Worm (Caenorhabditis elegans): ENCODE data around the gene W03A5.2.
A peak's percentile ranks its signal among the peaks of the same experiment; 100 is the strongest.

ce11 chrIII:5405628-5406084 is at the start of gene W03A5.2, which contains the start of gene Y32H12A.8:
- TF ChIP-seq aly-2 (tag; optimal IDR thresholded peaks at IDR 0.05) (no peak), ctbp-1 (GFP tag; IDR thresholded peaks at IDR 0.05) (no peak), zfp-3 (GFP tag; conservative IDR thresholded peaks at IDR 0.05) (no peak), nhr-11 (tag; optimal IDR thresholded peaks at IDR 0.05) (no peak), pqm-1 (tag; optimal IDR thresholded peaks at IDR 0.05) (peak; percentile 16), nhr-237 (tag; optimal IDR thresholded peaks at IDR 0.05) (no peak), ztf-7 (tag; optimal IDR thresholded peaks at IDR 0.05) (no peak), snpc-4 (tag; optimal IDR thresholded peaks at IDR 0.05) (no peak)
